Worm (Caenorhabditis elegans) whole organism, midembryonic: Measurements from ENCODE around the gene npr-35.

Experiments
- cog-1 ChIP-seq: sonication (generic microtip); optimal IDR thresholded peaks from 2 replicates; lab custom pipeline; 2016; ENCODE audit warnings: missing genetic modification characterization, missing compliant biosample characterization
- flt-1 ChIP-seq: fragments of 200-800 bp; sonication (Bioruptor generic); IDR thresholded peaks from 2 replicates; pipeline ENCODE4 v1.3.6; 2022; ENCODE audit warnings: missing genetic modification characterization, missing compliant biosample characterization
- med-1 ChIP-seq: sonication (generic microtip); optimal IDR thresholded peaks from 2 replicates; lab custom pipeline; 2017; ENCODE audit warnings: missing genetic modification characterization, mild to moderate bottlenecking, missing compliant biosample characterization, antibody characterized with exemption, missing genetic modification reagents; ENCODE audit not compliant: insufficient read depth
- ref-1 ChIP-seq: fragments of 200-800 bp; sonication (Bioruptor generic); conservative IDR thresholded peaks from 2 replicates; pipeline ENCODE4 v1.3.6; 2022; ENCODE audit warnings: missing genetic modification reagents, missing genetic modification characterization, missing compliant biosample characterization
- ztf-23 ChIP-seq: fragments of 200-800 bp; sonication (Bioruptor generic); IDR thresholded peaks from 2 replicates; pipeline ENCODE4 v1.3.6; 2022; ENCODE audit warnings: missing genetic modification reagents, missing genetic modification characterization, missing compliant biosample characterization
- ztf-29 ChIP-seq: fragments of 200-800 bp; sonication (Bioruptor generic); IDR thresholded peaks from 2 replicates; pipeline ENCODE4 v1.3.6; 2022; ENCODE audit warnings: missing genetic modification reagents, missing genetic modification characterization, missing compliant biosample characterization

DNA sequence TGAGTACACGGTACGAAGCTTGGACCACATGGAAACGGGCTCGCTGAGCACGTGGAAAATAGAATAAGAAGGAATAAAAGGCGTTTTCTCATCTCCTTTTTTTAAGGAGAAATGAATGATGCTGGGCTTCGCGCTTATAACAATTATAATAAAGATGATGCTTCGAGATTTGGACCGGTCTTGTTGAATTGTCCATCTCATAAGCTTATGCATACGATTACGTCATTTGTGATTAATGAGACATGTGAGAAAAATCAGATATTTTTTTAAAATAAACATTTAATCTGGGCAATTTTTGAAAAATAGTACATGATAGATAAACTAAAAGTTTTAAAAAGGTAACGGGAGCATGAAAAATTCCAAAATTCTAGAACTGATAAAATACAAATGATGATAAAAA is 13.6 kb downstream of the npr-35 start, which contains the start of gene C46A5.4:
- TF ChIP-seq ztf-23 (no peak), flt-1 (GFP tag; lab: Robert Waterston, UW) (no peak), cog-1 (no peak), ref-1 (GFP tag; lab: Robert Waterston, UW) (no peak), med-1 (GFP tag; lab: Kevin White, UChicago) (no peak), ztf-29 (GFP tag; lab: Robert Waterston, UW) (no peak)
